Worm (Caenorhabditis elegans) whole organism, L1 larva: ENCODE data around the gene M28.9.

Source experiments
- Y116A8C.19 ChIP-seq: sonication (generic microtip); optimal IDR thresholded peaks from 2 replicates; lab custom pipeline; 2016; ENCODE audit warnings: missing compliant biosample characterization, missing genetic modification characterization, borderline replicate concordance
- ceh-82 ChIP-seq, 3 experiments: fragments of 150-350 bp in 1 of 3; sonication (generic microtip) in 2 of 3; optimal IDR thresholded peaks; 2 replicates each; lab custom pipeline; 2014 to 2017; ENCODE audit warnings: missing biosample characterization in 3 of 3, missing genetic modification characterization in 3 of 3
- ces-1 ChIP-seq: fragments of 150-350 bp; optimal IDR thresholded peaks from 2 replicates; lab custom pipeline; 2014; ENCODE audit warnings: missing biosample characterization, missing genetic modification reagents, missing genetic modification characterization
- efl-1 ChIP-seq, 4 experiments: fragments of 150-350 bp; optimal IDR thresholded peaks in 3 of 4; peaks in 1 of 4; 1 replicate in 1 of 4; 2 replicates in 3 of 4; lab custom pipeline; 2014; ENCODE audit warnings: missing biosample characterization in 2 of 4, missing genetic modification characterization in 2 of 4, missing genetic modification reagents in 2 of 4
- isw-1 ChIP-seq: fragments of 200-800 bp; sonication (Bioruptor generic); IDR thresholded peaks from 2 replicates; pipeline ENCODE4 v1.3.6; 2022; ENCODE audit warnings: missing genetic modification characterization, missing compliant biosample characterization
- lin-39 ChIP-seq: fragments of 150-350 bp; optimal IDR thresholded peaks from 2 replicates; lab custom pipeline; 2014; ENCODE audit warnings: missing biosample characterization, missing genetic modification reagents, missing genetic modification characterization
- mdl-1 ChIP-seq, 2 experiments: fragments of 150-350 bp; optimal IDR thresholded peaks; 2 replicates each; lab custom pipeline; 2014 to 2017; ENCODE audit warnings: missing biosample characterization in 2 of 2, missing genetic modification characterization in 2 of 2, inconsistent platforms in 1 of 2
- nhr-11 ChIP-seq: fragments of 150-350 bp; optimal IDR thresholded peaks from 2 replicates; lab custom pipeline; 2014; ENCODE audit warnings: missing biosample characterization, missing genetic modification characterization
- nhr-84 ChIP-seq: sonication (generic microtip); optimal IDR thresholded peaks from 2 replicates; lab custom pipeline; 2017; ENCODE audit warnings: missing biosample characterization, missing genetic modification characterization
- snpc-4 ChIP-seq: fragments of 150-350 bp; optimal IDR thresholded peaks from 2 replicates; lab custom pipeline; 2014; ENCODE audit warnings: missing biosample characterization, missing genetic modification characterization
- ztf-11 ChIP-seq, 2 experiments: sonication (generic microtip); optimal IDR thresholded peaks; 2 replicates each; lab custom pipeline; 2016 to 2017; ENCODE audit warnings: missing genetic modification characterization in 2 of 2, missing biosample characterization in 1 of 2, missing compliant biosample characterization in 1 of 2

DNA sequence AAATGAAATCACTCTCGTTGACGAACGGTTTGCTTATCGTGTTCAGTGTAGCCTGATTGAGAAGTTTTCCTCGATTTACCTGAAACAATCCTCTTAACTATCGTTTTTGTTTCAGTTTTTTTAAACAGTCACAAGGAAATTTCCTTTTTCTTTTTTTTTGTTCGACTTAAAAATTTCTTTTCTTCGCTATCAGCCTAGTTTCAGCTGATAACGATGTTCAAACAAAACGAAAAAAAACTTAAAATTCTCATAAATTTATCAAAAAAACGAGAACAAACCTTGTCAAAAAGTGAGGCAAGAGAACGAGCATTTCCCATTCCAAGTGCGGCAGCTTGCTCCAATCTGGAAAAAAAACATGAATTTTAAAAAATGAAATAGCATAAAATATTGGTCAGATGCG is 14.3 kb downstream of the M28.9 start:
- TF ChIP-seq lin-39 (no peak), snpc-4 (tag; lab: Kevin White, UChicago) (no peak), mdl-1 (tag; optimal IDR thresholded peaks at IDR 0.05; lab: Kevin White, UChicago) (no peak), ztf-11 (tag; optimal IDR thresholded peaks at IDR 0.05; lab: Kevin White, UChicago) (no peak), ceh-82 (tag; optimal IDR thresholded peaks at IDR 0.05; lab: Kevin White, UChicago) (no peak), isw-1 (no peak), Y116A8C.19 (no peak), efl-1 (optimal IDR thresholded peaks at IDR 0.05; lab: Kevin White, UChicago) (no peak), efl-1 (GFP tag; optimal IDR thresholded peaks at IDR 0.05 in 1 of 2; lab: Kevin White, UChicago) (no peak), nhr-11 (no peak), nhr-84 (tag; lab: Kevin White, UChicago) (no peak), ces-1 (GFP tag; lab: Kevin White, UChicago) (no peak)
